Fruit fly (Drosophila melanogaster) whole organism, embryonic: Measurements from ENCODE around the gene CG10208.

Source experiments
- Atf3 ChIP-seq: fragments of 200-800 bp; sonication (Bioruptor generic); optimal IDR thresholded peaks from 3 replicates; lab custom pipeline; 2016; ENCODE audit warnings: missing biosample characterization, missing genetic modification characterization
- BEAF-32 ChIP-seq: fragments of 200-800 bp; sonication (Bioruptor generic); optimal IDR thresholded peaks from 3 replicates; lab custom pipeline; 2017; ENCODE audit warnings: missing biosample characterization, missing genetic modification characterization, mild to moderate bottlenecking, moderate library complexity, missing genetic modification reagents
- CG10274 ChIP-seq: fragments of 200-800 bp; sonication (Bioruptor generic); optimal IDR thresholded peaks from 3 replicates; lab custom pipeline; 2017; ENCODE audit warnings: missing biosample characterization, mild to moderate bottlenecking, missing genetic modification characterization
- CG11456 ChIP-seq: fragments of 200-800 bp; sonication (Bioruptor generic); IDR thresholded peaks from 3 replicates; pipeline ENCODE4 v1.3.6; 2022; ENCODE audit warnings: missing biosample characterization, missing genetic modification characterization
- CG11504 ChIP-seq: fragments of 200-800 bp; sonication (Bioruptor generic); optimal IDR thresholded peaks from 3 replicates; lab custom pipeline; 2019; ENCODE audit warnings: missing biosample characterization, mild to moderate bottlenecking, missing genetic modification characterization, moderate library complexity
- CG13123 ChIP-seq: fragments of 200-800 bp; sonication (Bioruptor generic); optimal IDR thresholded peaks from 2 replicates; lab custom pipeline; 2016; ENCODE audit warnings: missing biosample characterization, missing genetic modification characterization
- CG14050 ChIP-seq: fragments of 200-800 bp; sonication (Bioruptor generic); IDR thresholded peaks from 3 replicates; pipeline ENCODE4 v1.3.6; 2022; ENCODE audit warnings: missing biosample characterization, missing genetic modification characterization
- CG15514 ChIP-seq: fragments of 200-800 bp; sonication (Bioruptor generic); optimal IDR thresholded peaks from 3 replicates; lab custom pipeline; 2017; ENCODE audit warnings: missing biosample characterization, missing genetic modification characterization, mild to moderate bottlenecking, moderate library complexity, missing genetic modification reagents
- CG16815 ChIP-seq: fragments of 200-800 bp; sonication (Bioruptor generic); optimal IDR thresholded peaks from 3 replicates; lab custom pipeline; 2017; ENCODE audit warnings: missing biosample characterization, mild to moderate bottlenecking, missing genetic modification characterization
- CG17328 ChIP-seq: fragments of 200-800 bp; sonication (Bioruptor generic); IDR thresholded peaks from 2 replicates; pipeline ENCODE4 v1.3.6; 2022; ENCODE audit warnings: missing biosample characterization, missing genetic modification characterization
- CG18599 ChIP-seq: fragments of 200-800 bp; sonication (Bioruptor generic); optimal IDR thresholded peaks from 3 replicates; lab custom pipeline; 2017; ENCODE audit warnings: missing biosample characterization, missing genetic modification characterization, mild to moderate bottlenecking, moderate library complexity, missing genetic modification reagents
- CG2116 ChIP-seq: fragments of 200-800 bp; sonication (Bioruptor generic); optimal IDR thresholded peaks from 3 replicates; lab custom pipeline; 2018; ENCODE audit warnings: missing biosample characterization, mild to moderate bottlenecking, missing genetic modification characterization
- CG2120 ChIP-seq: fragments of 200-800 bp; sonication (Bioruptor generic); optimal IDR thresholded peaks from 3 replicates; lab custom pipeline; 2016; ENCODE audit warnings: missing biosample characterization, missing genetic modification characterization
- CG31224 ChIP-seq: fragments of 200-800 bp; sonication (Bioruptor generic); IDR thresholded peaks from 2 replicates; pipeline ENCODE4 v1.3.6; 2022; ENCODE audit warnings: missing biosample characterization, missing genetic modification characterization
- CG31365 ChIP-seq: fragments of 200-800 bp; sonication (Bioruptor generic); optimal IDR thresholded peaks from 2 replicates; lab custom pipeline; 2018; ENCODE audit warnings: missing biosample characterization, mild to moderate bottlenecking, missing genetic modification characterization
- CG33213 ChIP-seq: fragments of 200-800 bp; sonication (Bioruptor generic); optimal IDR thresholded peaks from 3 replicates; lab custom pipeline; 2016; ENCODE audit warnings: missing biosample characterization, missing genetic modification characterization
- CG5180 ChIP-seq: fragments of 200-800 bp; sonication (Bioruptor generic); optimal IDR thresholded peaks from 3 replicates; lab custom pipeline; 2017; ENCODE audit warnings: missing biosample characterization, missing genetic modification characterization, mild to moderate bottlenecking, moderate library complexity, missing genetic modification reagents
- CG6654 ChIP-seq: fragments of 200-800 bp; sonication (Bioruptor generic); optimal IDR thresholded peaks from 2 replicates; lab custom pipeline; 2017; ENCODE audit warnings: missing biosample characterization, mild to moderate bottlenecking, missing genetic modification characterization
- CG6813 ChIP-seq: fragments of 200-800 bp; sonication (Bioruptor generic); optimal IDR thresholded peaks from 2 replicates; lab custom pipeline; 2017; ENCODE audit warnings: missing biosample characterization, missing genetic modification characterization, mild to moderate bottlenecking, moderate library complexity, missing genetic modification reagents
- CG7987 ChIP-seq: fragments of 200-800 bp; sonication (Bioruptor generic); optimal IDR thresholded peaks from 2 replicates; lab custom pipeline; 2018; ENCODE audit warnings: missing biosample characterization, mild to moderate bottlenecking, missing genetic modification characterization, moderate library complexity
- CG8290 ChIP-seq, 3 experiments: fragments of 200-800 bp; sonication (Bioruptor generic); optimal IDR thresholded peaks; 2 replicates each; lab custom pipeline; 2016 to 2019; ENCODE audit warnings: missing biosample characterization in 3 of 3, missing genetic modification characterization in 3 of 3, mild to moderate bottlenecking in 2 of 3, moderate library complexity in 1 of 3
- D19B ChIP-seq: fragments of 200-800 bp; sonication (Bioruptor generic); optimal IDR thresholded peaks from 2 replicates; lab custom pipeline; 2017; ENCODE audit warnings: missing biosample characterization, mild to moderate bottlenecking, missing genetic modification characterization
- HLH3B ChIP-seq: fragments of 200-800 bp; sonication (Bioruptor generic); IDR thresholded peaks from 2 replicates; pipeline ENCODE4 v1.3.6; 2022; ENCODE audit warnings: missing biosample characterization, missing genetic modification characterization
- Kr ChIP-seq: fragments of 200-800 bp; sonication (Bioruptor generic); optimal IDR thresholded peaks from 2 replicates; lab custom pipeline; 2017; ENCODE audit warnings: missing biosample characterization, mild to moderate bottlenecking, missing genetic modification characterization
- MESR4 ChIP-seq: fragments of 200-800 bp; sonication (Bioruptor generic); optimal IDR thresholded peaks from 2 replicates; lab custom pipeline; 2018; ENCODE audit warnings: missing biosample characterization, mild to moderate bottlenecking, missing genetic modification characterization, moderate library complexity
- Nf-YC ChIP-seq: fragments of 200-800 bp; optimal IDR thresholded peaks from 3 replicates; lab custom pipeline; 2019; ENCODE audit warnings: missing biosample characterization, mild to moderate bottlenecking, missing genetic modification characterization, moderate library complexity
- Xbp1 ChIP-seq: fragments of 200-800 bp; sonication (Bioruptor generic); optimal IDR thresholded peaks from 3 replicates; lab custom pipeline; 2016; ENCODE audit warnings: missing biosample characterization, mild to moderate bottlenecking, missing genetic modification characterization
- abd-A ChIP-seq: fragments of 200-800 bp; sonication (Bioruptor generic); optimal IDR thresholded peaks from 3 replicates; lab custom pipeline; 2019; ENCODE audit warnings: missing biosample characterization, mild to moderate bottlenecking, missing genetic modification characterization, moderate library complexity
- aop ChIP-seq: fragments of 200-800 bp; sonication (Bioruptor generic); IDR thresholded peaks from 2 replicates; pipeline ENCODE4 v1.3.6; 2022; ENCODE audit warnings: missing biosample characterization, missing genetic modification characterization
- ash1 ChIP-seq: fragments of 200-800 bp; sonication (Bioruptor generic); optimal IDR thresholded peaks from 2 replicates; lab custom pipeline; 2018; ENCODE audit warnings: missing biosample characterization, mild to moderate bottlenecking, missing genetic modification characterization
- bab2 ChIP-seq: fragments of 200-800 bp; sonication (Bioruptor generic); optimal IDR thresholded peaks from 2 replicates; lab custom pipeline; 2016; ENCODE audit warnings: missing biosample characterization, missing genetic modification characterization
- cad ChIP-seq: fragments of >200 bp; optimal IDR thresholded peaks from 2 replicates; lab custom pipeline; 2017; ENCODE audit warnings: missing biosample characterization, missing genetic modification characterization
- chm ChIP-seq: fragments of 200-800 bp; sonication (Bioruptor generic); IDR thresholded peaks from 2 replicates; pipeline ENCODE4 v1.3.6; 2022; ENCODE audit warnings: missing biosample characterization, missing genetic modification characterization
- crc ChIP-seq: fragments of 200-800 bp; sonication (Bioruptor generic); optimal IDR thresholded peaks from 2 replicates; lab custom pipeline; 2016; ENCODE audit warnings: missing biosample characterization, missing genetic modification characterization
- exex ChIP-seq: fragments of 200-800 bp; sonication (Bioruptor generic); optimal IDR thresholded peaks from 4 replicates; lab custom pipeline; 2018; ENCODE audit warnings: missing biosample characterization, mild to moderate bottlenecking, missing genetic modification characterization, moderate library complexity
- fd64A ChIP-seq: fragments of 200-800 bp; sonication (Bioruptor generic); optimal IDR thresholded peaks from 3 replicates; lab custom pipeline; 2018; ENCODE audit warnings: missing biosample characterization, mild to moderate bottlenecking, missing genetic modification characterization
- fru ChIP-seq: fragments of >200 bp; optimal IDR thresholded peaks from 2 replicates; lab custom pipeline; 2017
- gce ChIP-seq: fragments of 200-800 bp; sonication (Bioruptor generic); IDR thresholded peaks from 3 replicates; pipeline ENCODE4 v1.3.6; 2022; ENCODE audit warnings: missing biosample characterization, missing genetic modification characterization
- gfzf ChIP-seq: fragments of 200-800 bp; sonication (Bioruptor generic); optimal IDR thresholded peaks from 2 replicates; lab custom pipeline; 2016; ENCODE audit warnings: missing biosample characterization, mild to moderate bottlenecking, missing genetic modification characterization, moderate library complexity
- grau ChIP-seq: fragments of 200-800 bp; optimal IDR thresholded peaks from 3 replicates; lab custom pipeline; 2019; ENCODE audit warnings: missing biosample characterization, mild to moderate bottlenecking, missing genetic modification characterization, moderate library complexity
- ken ChIP-seq: fragments of 200-800 bp; sonication (Bioruptor generic); IDR thresholded peaks from 3 replicates; pipeline ENCODE4 v1.3.6; 2022; ENCODE audit warnings: missing biosample characterization, missing genetic modification characterization
- mld ChIP-seq: fragments of 200-800 bp; sonication (Bioruptor generic); IDR thresholded peaks from 3 replicates; pipeline ENCODE4 v1.3.6; 2022; ENCODE audit warnings: missing biosample characterization, missing genetic modification characterization; ENCODE audit not compliant: partially characterized antibody
- otp ChIP-seq: fragments of 200-800 bp; sonication (Bioruptor generic); IDR thresholded peaks from 3 replicates; pipeline ENCODE4, ENCODE4 v1.3.6; 2022; ENCODE audit warnings: missing biosample characterization, missing genetic modification characterization
- psq ChIP-seq: fragments of 200-800 bp; sonication (Bioruptor generic); optimal IDR thresholded peaks from 2 replicates; lab custom pipeline; 2017; ENCODE audit warnings: missing biosample characterization, missing genetic modification characterization
- salm ChIP-seq: fragments of 200-800 bp; sonication (Bioruptor generic); optimal IDR thresholded peaks from 2 replicates; lab custom pipeline; 2018; ENCODE audit warnings: missing biosample characterization, mild to moderate bottlenecking, missing genetic modification characterization
- sisA ChIP-seq: fragments of 200-800 bp; sonication (Bioruptor generic); IDR thresholded peaks from 2 replicates; pipeline ENCODE4 v1.3.6; 2022; ENCODE audit warnings: missing biosample characterization, missing genetic modification characterization
- sr ChIP-seq: fragments of 200-800 bp; sonication (Bioruptor generic); IDR thresholded peaks from 3 replicates; pipeline ENCODE4 v1.3.6; 2022; ENCODE audit warnings: missing biosample characterization, missing genetic modification characterization
- vvl ChIP-seq: fragments of 200-800 bp; sonication (Bioruptor generic); IDR thresholded peaks from 2 replicates; pipeline ENCODE4 v1.3.6; 2022; ENCODE audit warnings: missing biosample characterization, missing genetic modification characterization

The CG10208 gene

DNA sequence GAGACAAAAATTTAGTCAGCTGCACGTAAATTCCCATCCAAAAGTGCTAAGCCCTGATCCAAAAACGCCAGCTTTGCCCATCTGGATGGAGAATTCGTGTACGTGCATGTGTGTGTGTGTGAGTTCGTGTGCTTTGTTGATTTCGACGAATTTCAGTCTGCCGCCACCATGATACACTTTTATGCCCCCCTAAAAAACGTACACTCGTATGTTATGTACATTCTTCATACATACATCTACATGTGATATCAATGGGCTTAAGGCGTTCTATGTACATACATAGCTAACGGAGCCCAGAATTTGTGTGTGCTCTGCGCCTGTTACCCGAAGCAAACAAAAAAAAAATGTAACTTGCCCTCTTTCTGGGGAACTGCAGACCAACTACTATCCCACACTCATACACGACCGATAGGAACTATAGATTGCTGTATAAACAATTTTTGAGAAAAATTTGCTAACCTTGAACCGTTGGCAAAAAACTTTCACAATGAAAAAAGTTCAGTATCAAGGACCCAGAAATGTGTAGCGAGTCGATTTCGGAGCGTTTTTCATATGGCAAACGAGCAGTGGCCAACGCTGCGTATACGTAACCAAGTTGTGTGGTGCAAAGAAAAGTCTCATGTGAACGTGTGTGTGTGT lies 48.1 kb downstream of the CG10208 start (continued):
- TF ChIP-seq CG5180 (GFP tag; lab: Kevin White, UChicago) (peak; percentile 36), psq (GFP tag; lab: Kevin White, UChicago) (no peak)

DNA sequence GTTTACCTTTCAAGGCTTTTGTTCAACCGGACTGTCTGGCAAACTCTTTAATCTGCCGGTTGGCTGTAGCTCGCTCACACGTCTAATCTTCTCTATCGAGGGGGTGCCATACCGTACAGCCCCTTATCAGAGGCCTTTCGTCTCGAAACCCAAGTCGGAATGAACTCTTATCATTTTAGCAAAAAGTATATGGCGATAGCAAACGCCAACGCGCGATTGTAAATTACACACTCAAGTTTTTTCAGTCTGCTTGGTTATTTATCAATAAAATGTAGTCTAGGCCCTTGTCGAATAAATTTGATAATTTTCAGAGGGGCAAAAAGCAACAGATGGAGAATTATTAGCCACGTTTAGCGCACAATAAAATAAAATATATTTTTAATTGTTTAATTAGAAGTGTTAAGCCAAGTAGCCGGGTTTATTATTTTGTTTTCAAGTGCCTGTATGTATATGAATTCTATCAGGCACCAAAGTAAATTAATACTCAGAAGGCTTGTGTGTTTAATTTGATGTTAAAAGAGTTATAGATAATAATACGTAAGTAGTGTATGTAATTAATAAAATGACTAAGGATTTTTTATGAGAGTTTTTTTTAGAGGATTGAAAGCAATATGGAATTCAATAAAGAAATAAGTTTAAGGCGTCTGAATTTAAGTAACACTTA lies 49.0 kb downstream of the CG10208 start:
- TF ChIP-seq CG31224 (GFP tag; lab: Robert Waterston, UW) (no peak), CG6654 (no peak), CG14050 (no peak), gfzf (GFP tag; lab: Kevin White, UChicago) (no peak), exex (peak; percentile 99), CG11456 (no peak), cad (GFP tag; lab: Kevin White, UChicago) (no peak), ken (GFP tag; lab: Robert Waterston, UW) (no peak), salm (tag; lab: Kevin White, UChicago) (no peak), mld (GFP tag; lab: Robert Waterston, UW) (no peak), CG11504 (tag; lab: Kevin White, UChicago) (no peak), sisA (GFP tag; lab: Robert Waterston, UW) (no peak), CG8290 (GFP tag; optimal IDR thresholded peaks at IDR 0.05; lab: Kevin White, UChicago) (no peak), CG8290 (tag; optimal IDR thresholded peaks at IDR 0.05; lab: Kevin White, UChicago) (peak in 1 of 2 experiments; percentile 8), fru (lab: Kevin White, UChicago) (no peak), BEAF-32 (GFP tag; lab: Kevin White, UChicago) (no peak), Kr (GFP tag; lab: Kevin White, UChicago) (no peak), Xbp1 (GFP tag; lab: Kevin White, UChicago) (no peak), ash1 (GFP tag; lab: Kevin White, UChicago) (no peak), CG2120 (GFP tag; lab: Kevin White, UChicago) (no peak), fd64A (GFP tag; lab: Kevin White, UChicago) (no peak), grau (tag; lab: Kevin White, UChicago) (no peak), sr (GFP tag; lab: Robert Waterston, UW) (no peak), aop (GFP tag; lab: Robert Waterston, UW) (no peak), CG16815 (GFP tag; lab: Kevin White, UChicago) (no peak), CG17328 (no peak), gce (no peak), CG6813 (peak; percentile 8), crc (GFP tag; lab: Kevin White, UChicago) (no peak), CG31365 (tag; lab: Kevin White, UChicago) (no peak), CG18599 (GFP tag; lab: Kevin White, UChicago) (no peak), MESR4 (no peak), Nf-YC (tag; lab: Kevin White, UChicago) (no peak), chm (GFP tag; lab: Robert Waterston, UW) (no peak; the same call in 1 of the 2 replicates), CG13123 (GFP tag; lab: Kevin White, UChicago) (no peak), bab2 (no peak), CG2116 (GFP tag; lab: Kevin White, UChicago) (no peak), CG15514 (GFP tag; lab: Kevin White, UChicago) (peak; percentile 2), Atf3 (GFP tag; lab: Kevin White, UChicago) (no peak), HLH3B (GFP tag; lab: Robert Waterston, UW) (no peak), abd-A (tag; lab: Kevin White, UChicago) (no peak), CG10274 (GFP tag; lab: Kevin White, UChicago) (no peak), otp (GFP tag; lab: Robert Waterston, UW) (no peak), D19B (GFP tag; lab: Kevin White, UChicago) (no peak), CG7987 (GFP tag; lab: Kevin White, UChicago) (no peak), CG33213 (GFP tag; lab: Kevin White, UChicago) (no peak), vvl (GFP tag; lab: Robert Waterston, UW) (no peak)
